Fruit fly (Drosophila melanogaster): Measurements from ENCODE around the gene pav.

DNA sequence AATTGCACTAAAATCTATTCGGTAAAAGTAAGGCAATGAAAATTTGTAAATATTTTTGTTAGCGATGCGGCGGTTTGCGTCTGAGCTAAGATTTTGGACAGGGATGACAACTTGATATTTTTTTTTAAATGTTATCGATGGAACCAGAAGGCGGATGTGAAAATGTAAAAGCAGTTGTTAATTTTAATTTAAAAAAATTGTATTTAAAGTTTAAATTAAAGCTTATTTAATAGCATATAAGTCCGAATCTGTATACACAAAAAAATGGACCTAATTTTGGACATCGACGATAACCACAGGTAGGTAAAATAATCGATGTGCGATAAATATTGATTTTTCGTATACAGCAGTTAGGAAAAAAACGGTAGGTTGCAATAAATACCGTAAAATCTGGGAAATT, 19.9 kb downstream of the pav start, which contains the start of the genes CG11586 and VhaM9.7-a:
- TF ChIP-seq CTCF (optimal IDR thresholded peaks at IDR 0.05): no peak
- TF ChIP-seq CG8478 (optimal IDR thresholded peaks at IDR 0.05): no peak
